Fruit fly (Drosophila melanogaster) whole organism: ENCODE results near the gene CG43293.

Experiments
- CG8478 ChIP-seq: fragments of >200 bp; optimal IDR thresholded peaks from 2 replicates; lab custom pipeline; 2018; ENCODE audit warnings: inconsistent platforms
- Dll ChIP-seq: fragments of >200 bp; optimal IDR thresholded peaks from 2 replicates; lab custom pipeline; 2017
- EcR ChIP-seq, 2 experiments: fragments of >200 bp; optimal IDR thresholded peaks; 2 replicates each; lab custom pipeline; 2017; ENCODE audit warnings: missing biosample characterization in 2 of 2, missing genetic modification characterization in 2 of 2, missing genetic modification reagents in 2 of 2
- pan ChIP-seq: fragments of >200 bp; optimal IDR thresholded peaks from 2 replicates; lab custom pipeline; 2017
- psq ChIP-seq: fragments of >200 bp; optimal IDR thresholded peaks from 2 replicates; lab custom pipeline; 2017
- usp ChIP-seq: fragments of >200 bp; optimal IDR thresholded peaks from 2 replicates; lab custom pipeline; 2017; ENCODE audit warnings: missing biosample characterization, missing genetic modification characterization, mixed read lengths

DNA sequence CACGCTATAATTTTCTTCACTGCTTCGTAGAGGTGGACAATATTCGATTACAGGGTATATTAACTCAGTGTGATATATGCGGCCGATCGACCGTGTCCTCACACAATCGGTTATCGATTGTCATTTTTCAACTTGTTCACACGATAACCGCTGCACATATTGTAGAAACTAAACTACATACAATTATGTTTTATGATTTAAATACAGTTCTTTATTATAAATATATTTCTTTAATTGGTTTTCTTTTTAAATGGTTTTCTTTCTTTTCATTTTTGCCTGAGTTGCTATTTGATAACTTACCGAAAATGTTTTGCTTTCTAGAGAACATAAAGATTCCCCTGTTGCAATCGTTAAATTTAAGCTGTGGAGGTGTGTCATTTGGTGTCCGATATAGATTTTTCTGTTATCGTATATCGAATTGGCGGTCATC, 11.1 kb upstream of the CG43293 start, which contains the start of the genes fmt and CG7376:
- TF ChIP-seq usp (GFP tag; lab: Kevin White, UChicago) = no peak
- TF ChIP-seq psq (lab: Kevin White, UChicago) = no peak
- no peak for TF ChIP-seq CG8478 (lab: Kevin White, UChicago)
- TF ChIP-seq pan (lab: Kevin White, UChicago) = no peak
- no peak for TF ChIP-seq EcR (GFP tag; optimal IDR thresholded peaks at IDR 0.05; lab: Kevin White, UChicago)
- no peak for TF ChIP-seq Dll
